Fruit fly (Drosophila melanogaster): ENCODE results near the gene Kul.
A peak's percentile ranks its signal among the peaks of the same experiment; 100 is the strongest.

Kul gene

dm6 chr3R:29782367-29782766, 56.7 kb downstream of the Kul start (continued):
- TF ChIP-seq Dip3 (GFP tag; optimal IDR thresholded peaks at IDR 0.05) (no peak), CG15601 (tag; optimal IDR thresholded peaks at IDR 0.05) (no peak), jumu (GFP tag; optimal IDR thresholded peaks at IDR 0.05) (no peak), CG31224 (GFP tag; IDR thresholded peaks at IDR 0.05) (no peak; the same call in 1 of the 2 replicates), nom (GFP tag; optimal IDR thresholded peaks at IDR 0.05) (peak; percentile 80), Bdp1 (GFP tag; optimal IDR thresholded peaks at IDR 0.05) (no peak), Tbp (GFP tag; optimal IDR thresholded peaks at IDR 0.05) (no peak), klu (GFP tag; IDR thresholded peaks at IDR 0.05) (no peak), CG11456 (GFP tag; IDR thresholded peaks at IDR 0.05) (no peak), wor (GFP tag; IDR thresholded peaks at IDR 0.05) (no peak), nerfin-1 (tag; optimal IDR thresholded peaks at IDR 0.05) (no peak), CG12391 (tag; optimal IDR thresholded peaks at IDR 0.05) (no peak), slou (GFP tag; optimal IDR thresholded peaks at IDR 0.05) (no peak), CG16815 (GFP tag; optimal IDR thresholded peaks at IDR 0.05) (no peak), h (optimal IDR thresholded peaks at IDR 0.05) (no peak), CG3065 (GFP tag; optimal IDR thresholded peaks at IDR 0.05) (no peak), CG1647 (GFP tag; optimal IDR thresholded peaks at IDR 0.05) (no peak), bsh (GFP tag; optimal IDR thresholded peaks at IDR 0.05) (peak in 1 of 2 experiments; percentile 26), CG11093 (GFP tag; IDR thresholded peaks at IDR 0.05) (no peak), kni (GFP tag; optimal IDR thresholded peaks at IDR 0.05) (no peak), exex (tag; optimal IDR thresholded peaks at IDR 0.05) (no peak), CG6254 (GFP tag; optimal IDR thresholded peaks at IDR 0.05) (peak; percentile 10), sna (GFP tag; IDR thresholded peaks at IDR 0.05; ENCODE audit: partially characterized antibody) (peak; percentile 69), CG12155 (GFP tag; optimal IDR thresholded peaks at IDR 0.05) (no peak), CG13123 (GFP tag; optimal IDR thresholded peaks at IDR 0.05) (no peak), Lpt (GFP tag; optimal IDR thresholded peaks at IDR 0.05) (no peak), az2 (GFP tag; optimal IDR thresholded peaks at IDR 0.05) (no peak), CG1233 (GFP tag; optimal IDR thresholded peaks at IDR 0.05) (peak; percentile 12), Optix (GFP tag; IDR thresholded peaks at IDR 0.05) (no peak), crol (GFP tag; IDR thresholded peaks at IDR 0.05) (no peak), CG8290 (GFP tag; optimal IDR thresholded peaks at IDR 0.05) (no peak), CG8290 (tag; optimal IDR thresholded peaks at IDR 0.05) (peak in 1 of 2 experiments; percentile 61), CG12104 (GFP tag; optimal IDR thresholded peaks at IDR 0.05) (no peak), caup (GFP tag; optimal IDR thresholded peaks at IDR 0.05; ENCODE audit: severe bottlenecking) (peak; percentile 71), Ravus (GFP tag; IDR thresholded peaks at IDR 0.05) (no peak), CG18476 (GFP tag; optimal IDR thresholded peaks at IDR 0.05) (no peak), pho (GFP tag; optimal IDR thresholded peaks at IDR 0.05) (no peak), CG10209 (GFP tag; optimal IDR thresholded peaks at IDR 0.05) (no peak), CTCF (GFP tag; optimal IDR thresholded peaks at IDR 0.05) (no peak), Max (GFP tag; optimal IDR thresholded peaks at IDR 0.05) (no peak), pnt (GFP tag; optimal IDR thresholded peaks at IDR 0.05) (no peak), CG7839 (tag; optimal IDR thresholded peaks at IDR 0.05) (peak; percentile 19), CG2116 (GFP tag; optimal IDR thresholded peaks at IDR 0.05) (no peak), Hand (GFP tag; optimal IDR thresholded peaks at IDR 0.05) (peak; percentile 46), Usf (GFP tag; optimal IDR thresholded peaks at IDR 0.05) (no peak), eve (GFP tag; optimal IDR thresholded peaks at IDR 0.05) (no peak), Jarid2 (GFP tag; optimal IDR thresholded peaks at IDR 0.05) (peak; percentile 94), H15 (GFP tag; IDR thresholded peaks at IDR 0.05) (no peak), CG1792 (GFP tag; optimal IDR thresholded peaks at IDR 0.05) (no peak), otp (GFP tag; IDR thresholded peaks at IDR 0.05) (no peak; the same call in 2 of the 3 replicates), Spps (tag; optimal IDR thresholded peaks at IDR 0.05) (no peak), dysf (GFP tag; IDR thresholded peaks at IDR 0.05) (no peak), NFAT (GFP tag; IDR thresholded peaks at IDR 0.05) (peak; percentile 61), CG10431 (GFP tag; optimal IDR thresholded peaks at IDR 0.05) (no peak)

Data from whole organism, embryonic.